Fruit fly (Drosophila melanogaster): Measurements from ENCODE around the gene grp.

The grp gene

dm6 chr2L:16720707-16721700, 41.1 kb downstream of the grp start:
- TF ChIP-seq Hr4 (GFP tag; optimal IDR thresholded peaks at IDR 0.05) (peak; percentile 97), net (GFP tag; optimal IDR thresholded peaks at IDR 0.05) (peak; percentile 97), fkh (GFP tag; optimal IDR thresholded peaks at IDR 0.05) (peak; percentile 49), Sox15 (GFP tag; optimal IDR thresholded peaks at IDR 0.05) (peak; percentile 92), CG3919 (GFP tag; optimal IDR thresholded peaks at IDR 0.05) (peak; percentile 98), Eip78C (GFP tag) (peak; percentile 99), CG6163 (GFP tag; IDR thresholded peaks at IDR 0.05) (peak; percentile 97), Ets96B (tag; optimal IDR thresholded peaks at IDR 0.05) (peak; percentile 96), Lpt (GFP tag; optimal IDR thresholded peaks at IDR 0.05) (peak; percentile 94), Blimp-1 (GFP tag; optimal IDR thresholded peaks at IDR 0.05) (peak; percentile 90), OdsH (GFP tag; optimal IDR thresholded peaks at IDR 0.05) (peak; percentile 97), CG10631 (GFP tag; optimal IDR thresholded peaks at IDR 0.05) (peak; percentile 97), spab (GFP tag; optimal IDR thresholded peaks at IDR 0.05) (peak; percentile 92), fd59A (GFP tag; optimal IDR thresholded peaks at IDR 0.05) (peak; percentile 89), Eip75B (GFP tag; optimal IDR thresholded peaks at IDR 0.05) (peak; percentile 97), fd85E (GFP tag; optimal IDR thresholded peaks at IDR 0.05) (peak; percentile 84), CG8319 (GFP tag; optimal IDR thresholded peaks at IDR 0.05) (peak; percentile 96), CG16779 (tag; optimal IDR thresholded peaks at IDR 0.05) (peak; percentile 82), Sox14 (GFP tag; optimal IDR thresholded peaks at IDR 0.05) (peak; percentile 93), CG6792 (GFP tag; optimal IDR thresholded peaks at IDR 0.05) (peak; percentile 94), salr (GFP tag; optimal IDR thresholded peaks at IDR 0.05) (peak; percentile 81 to 96), CG8119 (GFP tag; IDR thresholded peaks at IDR 0.05) (peak; percentile 97), CG3032 (tag; optimal IDR thresholded peaks at IDR 0.05) (peak; percentile 94), dac (GFP tag; optimal IDR thresholded peaks at IDR 0.05) (peak; percentile 71), CG7368 (GFP tag; optimal IDR thresholded peaks at IDR 0.05) (peak; percentile 96), Eip93F (GFP tag; optimal IDR thresholded peaks at IDR 0.05) (peak; percentile 95), Ets21C (GFP tag; optimal IDR thresholded peaks at IDR 0.05) (peak; percentile 92), pdm3 (GFP tag; optimal IDR thresholded peaks at IDR 0.05) (peak; percentile 96), CG11294 (GFP tag; IDR thresholded peaks at IDR 0.05) (peak; percentile 94), Met (GFP tag; optimal IDR thresholded peaks at IDR 0.05) (peak; percentile 98), topi (GFP tag; optimal IDR thresholded peaks at IDR 0.05) (peak; percentile 98), CG9139 (GFP tag; optimal IDR thresholded peaks at IDR 0.05) (peak; percentile 91), CG6276 (GFP tag; optimal IDR thresholded peaks at IDR 0.05) (peak; percentile 86), svp (GFP tag) (peak; percentile 99), acj6 (GFP tag; optimal IDR thresholded peaks at IDR 0.05) (peak; percentile 96), CG15336 (GFP tag; IDR thresholded peaks at IDR 0.05) (peak; percentile 97), CG32006 (GFP tag; optimal IDR thresholded peaks at IDR 0.05) (peak; percentile 95), Hr38 (GFP tag; optimal IDR thresholded peaks at IDR 0.05) (no peak), cyc (GFP tag; optimal IDR thresholded peaks at IDR 0.05) (peak; percentile 96), Gug (GFP tag; IDR thresholded peaks at IDR 0.05) (peak; percentile 97), CG34406 (GFP tag; optimal IDR thresholded peaks at IDR 0.05) (peak; percentile 97), CG1621 (tag; optimal IDR thresholded peaks at IDR 0.05) (peak; percentile 87), esn (GFP tag; optimal IDR thresholded peaks at IDR 0.05) (peak; percentile 98), CG31627 (GFP tag; optimal IDR thresholded peaks at IDR 0.05) (peak; percentile 95), achi (GFP tag; optimal IDR thresholded peaks at IDR 0.05) (peak; percentile 97), CG11902 (GFP tag; optimal IDR thresholded peaks at IDR 0.05) (peak; percentile 94), vri (GFP tag; optimal IDR thresholded peaks at IDR 0.05) (peak; percentile 98), CG11762 (GFP tag; optimal IDR thresholded peaks at IDR 0.05; ENCODE audit: insufficient read depth) (peak; percentile 97), Smox (GFP tag; optimal IDR thresholded peaks at IDR 0.05) (peak; percentile 96), CG6808 (GFP tag; optimal IDR thresholded peaks at IDR 0.05) (peak; percentile 91)

All from whole organism, prepupa.